Worm (Caenorhabditis elegans) whole organism, L4/young adult: ENCODE results near the gene C01B10.9.

Source experiments
- W03F9.2 ChIP-seq: fragments of 150-350 bp; optimal IDR thresholded peaks from 2 replicates; lab custom pipeline; 2014; ENCODE audit warnings: missing biosample characterization, missing genetic modification characterization
- dao-5 ChIP-seq: sonication (generic microtip); optimal IDR thresholded peaks from 2 replicates; lab custom pipeline; 2016; ENCODE audit warnings: missing genotype, missing genetic modification characterization, moderate library complexity, missing compliant biosample characterization
- him-1 ChIP-seq: sonication (generic microtip); optimal IDR thresholded peaks from 2 replicates; lab custom pipeline; 2016; ENCODE audit warnings: missing genotype, missing genetic modification reagents, missing genetic modification characterization, missing compliant biosample characterization

- TF ChIP-seq him-1 (tag; lab: Kevin White, UChicago) (no peak), W03F9.2 (no peak), dao-5 (no peak)
Observed at ce11 chrIV:6638256-6638655, 6.2 kb downstream of the C01B10.9 start, which contains the start of gene C01B10.7.
